Fruit fly (Drosophila melanogaster) S2 (cell line): ENCODE results near the gene CG12590.

ENCODE experiments used
- CG8478 ChIP-seq: fragments of >200 bp; optimal IDR thresholded peaks from 2 replicates; lab custom pipeline; 2018
- CTCF ChIP-seq, 2 experiments: fragments of >200 bp; optimal IDR thresholded peaks; 2 replicates each; lab custom pipeline; 2018

DNA sequence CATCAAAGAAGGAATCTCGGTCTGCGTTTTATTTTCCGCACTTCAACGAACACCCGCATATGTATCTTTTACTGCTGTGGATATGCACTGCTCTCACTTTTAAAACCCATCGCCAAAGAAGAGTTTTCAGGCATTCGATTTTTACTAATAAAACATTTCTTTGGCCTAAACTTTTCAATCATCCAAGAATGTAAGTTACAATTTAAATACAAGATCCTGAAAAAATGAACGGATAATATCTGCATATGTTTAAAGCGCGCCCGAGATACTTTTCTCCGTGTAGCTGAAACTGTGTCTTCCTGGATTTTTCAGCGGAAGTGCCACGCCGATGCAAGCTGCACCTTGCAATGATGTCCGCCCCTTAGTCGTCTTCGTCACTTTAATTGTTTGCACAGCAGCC, 41.2 kb upstream of the CG12590 start:
- no peak for TF ChIP-seq CTCF (optimal IDR thresholded peaks at IDR 0.05; lab: Kevin White, UChicago)
- no peak for TF ChIP-seq CG8478
